Worm (Caenorhabditis elegans): ENCODE measurements around the gene nlp-55.

Gene nlp-55

ce11 chrII:8259038-8259437 lies 36.2 kb downstream of the nlp-55 start, which contains the start of gene F35C11.6:
F35C11.6 (minus strand) TSS chrII:8259138.
- no peak for TF ChIP-seq snpc-4 (tag; optimal IDR thresholded peaks at IDR 0.05)
- TF ChIP-seq ceh-43 (GFP tag; optimal IDR thresholded peaks at IDR 0.05): no peak

ce11 chrII:8256013-8256412 lies 39.2 kb downstream of the nlp-55 start, which contains the start of gene F35C11.7:
F35C11.7 (plus strand) TSS chrII:8256313.
- TF ChIP-seq mep-1 (tag; optimal IDR thresholded peaks at IDR 0.05): no peak
- no peak for TF ChIP-seq elt-3 (tag; optimal IDR thresholded peaks at IDR 0.05)
- TF ChIP-seq bed-3 (GFP tag; optimal IDR thresholded peaks at IDR 0.05): no peak
- TF ChIP-seq pha-4 (tag; optimal IDR thresholded peaks at IDR 0.05): no peak
- TF ChIP-seq ceh-39 (tag; optimal IDR thresholded peaks at IDR 0.05): no peak
- no peak for TF ChIP-seq ham-2 (GFP tag; optimal IDR thresholded peaks at IDR 0.05)
- TF ChIP-seq mab-5 (tag; optimal IDR thresholded peaks at IDR 0.05): no peak
- TF ChIP-seq blmp-1 (tag; optimal IDR thresholded peaks at IDR 0.05): no peak
- TF ChIP-seq sptf-1 (tag; optimal IDR thresholded peaks at IDR 0.05): no peak
- TF ChIP-seq nhr-2 (tag; optimal IDR thresholded peaks at IDR 0.05): no peak
- no peak for TF ChIP-seq sem-2 (GFP tag; optimal IDR thresholded peaks at IDR 0.05)
- TF ChIP-seq elt-1 (tag; optimal IDR thresholded peaks at IDR 0.05; ENCODE audit: borderline replicate concordance, insufficient read depth): no peak
- TF ChIP-seq M03D4.4 (tag; optimal IDR thresholded peaks at IDR 0.05): no peak
- TF ChIP-seq nhr-237 (tag; optimal IDR thresholded peaks at IDR 0.05): no peak

ce11 chrII:8253160-8253793 lies 41.9 kb downstream of the nlp-55 start, which contains the start of gene F35C11.5:
F35C11.5 (plus strand) TSS chrII:8253743.
- TF ChIP-seq pha-4 (tag; optimal IDR thresholded peaks at IDR 0.05) (no peak), ces-1 (GFP tag; optimal IDR thresholded peaks at IDR 0.05) (no peak), drap-1 (GFP tag; optimal IDR thresholded peaks at IDR 0.05) (no peak), sptf-1 (tag; optimal IDR thresholded peaks at IDR 0.05) (no peak), mls-2 (tag; optimal IDR thresholded peaks at IDR 0.05) (no peak), nhr-2 (tag; optimal IDR thresholded peaks at IDR 0.05) (no peak), mep-1 (tag; optimal IDR thresholded peaks at IDR 0.05) (no peak), lin-13 (tag; optimal IDR thresholded peaks at IDR 0.05) (no peak), unc-39 (tag; optimal IDR thresholded peaks at IDR 0.05) (no peak), blmp-1 (tag; optimal IDR thresholded peaks at IDR 0.05) (no peak)

ce11 chrII:8249710-8250109 lies 45.5 kb downstream of the nlp-55 start:
- no peak for TF ChIP-seq unc-120 (tag; optimal IDR thresholded peaks at IDR 0.05; ENCODE audit: poor library complexity, severe bottlenecking)
- no peak for TF ChIP-seq tbx-8 (GFP tag; optimal IDR thresholded peaks at IDR 0.05)
- no peak for TF ChIP-seq ceh-39 (tag; optimal IDR thresholded peaks at IDR 0.05)
- no peak for TF ChIP-seq flh-1 (GFP tag; optimal IDR thresholded peaks at IDR 0.05)
- no peak for TF ChIP-seq lin-13 (tag; optimal IDR thresholded peaks at IDR 0.05)
- no peak for TF ChIP-seq ztf-11 (tag; optimal IDR thresholded peaks at IDR 0.05)
- no peak for TF ChIP-seq mep-1 (tag; optimal IDR thresholded peaks at IDR 0.05)
- no peak for TF ChIP-seq elt-1 (tag; optimal IDR thresholded peaks at IDR 0.05; ENCODE audit: borderline replicate concordance, insufficient read depth)
- no peak for TF ChIP-seq drap-1 (GFP tag; optimal IDR thresholded peaks at IDR 0.05)
- no peak for TF ChIP-seq sptf-1 (tag; optimal IDR thresholded peaks at IDR 0.05)
- TF ChIP-seq nhr-76 (tag; optimal IDR thresholded peaks at IDR 0.05): no peak
- no peak for TF ChIP-seq mls-2 (tag; optimal IDR thresholded peaks at IDR 0.05)
- TF ChIP-seq bed-3 (GFP tag; optimal IDR thresholded peaks at IDR 0.05): no peak
- no peak for TF ChIP-seq ceh-83 (GFP tag; optimal IDR thresholded peaks at IDR 0.05)
- no peak for TF ChIP-seq hlh-1 (tag; optimal IDR thresholded peaks at IDR 0.05)
- TF ChIP-seq lsy-2 (tag; optimal IDR thresholded peaks at IDR 0.05): no peak
- TF ChIP-seq ces-1 (GFP tag; optimal IDR thresholded peaks at IDR 0.05): no peak
- TF ChIP-seq unc-62 (GFP tag; optimal IDR thresholded peaks at IDR 0.05): no peak

ce11 chrII:8248745-8249144 lies 46.5 kb downstream of the nlp-55 start, which contains the start of the genes F35C11.2 and F35C11.4:
F35C11.2 (minus strand) TSS chrII:8248834.
F35C11.4 (plus strand) TSS chrII:8249004.
- TF ChIP-seq unc-39 (tag; optimal IDR thresholded peaks at IDR 0.05) (no peak), mab-5 (tag; optimal IDR thresholded peaks at IDR 0.05) (no peak), mls-2 (tag; optimal IDR thresholded peaks at IDR 0.05) (no peak), flh-1 (GFP tag; optimal IDR thresholded peaks at IDR 0.05) (no peak)

Data from whole organism, mixed stage, embryonic.